Fruit fly (Drosophila melanogaster): Measurements from ENCODE around the gene CG17283.
"Not testable (repeated sequence)": the region's sequence is repeated elsewhere in the genome, so short reads cannot be mapped to it uniquely, and the experiment has no call there.

CG17283 gene

dm6 chr3R:17448758-17449157, 41.1 kb downstream of the CG17283 start, which contains the start of gene Eh:
Eh (minus strand) TSS chr3R:17448858.
- TF ChIP-seq CG3032 (tag; optimal IDR thresholded peaks at IDR 0.05) = no peak
- no peak for TF ChIP-seq CG11294 (GFP tag; IDR thresholded peaks at IDR 0.05)
- TF ChIP-seq CG11902 (GFP tag; optimal IDR thresholded peaks at IDR 0.05) = no peak
- no peak for TF ChIP-seq CG16779 (tag; optimal IDR thresholded peaks at IDR 0.05)
- TF ChIP-seq Ets21C (GFP tag; optimal IDR thresholded peaks at IDR 0.05) = no peak
- TF ChIP-seq CG3919 (GFP tag; optimal IDR thresholded peaks at IDR 0.05) = no peak
- no peak for TF ChIP-seq cyc (GFP tag; optimal IDR thresholded peaks at IDR 0.05)
- TF ChIP-seq CG4318 (GFP tag; optimal IDR thresholded peaks at IDR 0.05) = no peak
- no peak for TF ChIP-seq CG34406 (GFP tag; optimal IDR thresholded peaks at IDR 0.05)
- no peak for TF ChIP-seq CG8319 (GFP tag; optimal IDR thresholded peaks at IDR 0.05)
- no peak for TF ChIP-seq eg (GFP tag; IDR thresholded peaks at IDR 0.05)

dm6 chr3R:17449402-17449801, 41.7 kb downstream of the CG17283 start:
- TF ChIP-seq CG31627 (GFP tag; optimal IDR thresholded peaks at IDR 0.05) (peak; percentile 6), vri (GFP tag; optimal IDR thresholded peaks at IDR 0.05) (no peak), Eip78C (GFP tag) (peak; percentile 34), CG8632 (GFP tag; optimal IDR thresholded peaks at IDR 0.05) (no peak), Smox (GFP tag; optimal IDR thresholded peaks at IDR 0.05) (no peak)

dm6 chr3R:17456676-17457075, 49.0 kb downstream of the CG17283 start, which contains the start of gene CG14330:
CG14330 (minus strand) TSS chr3R:17456776.
- TF ChIP-seq CG8119 (GFP tag; IDR thresholded peaks at IDR 0.05); CG4318 (GFP tag; optimal IDR thresholded peaks at IDR 0.05); vri (GFP tag; optimal IDR thresholded peaks at IDR 0.05): not testable (repeated sequence)

Data from whole organism, prepupa.